Worm (Caenorhabditis elegans) whole organism, young adult: Measurements from ENCODE around the gene insc-1.

Experiments used
- B0336.3 ChIP-seq: fragments of 200-800 bp; sonication (Bioruptor generic); IDR thresholded peaks from 2 replicates; pipeline ENCODE4 v1.3.6; 2022; ENCODE audit warnings: missing genetic modification characterization, missing compliant biosample characterization
- C17E4.6 ChIP-seq: fragments of 200-800 bp; sonication (Bioruptor generic); IDR thresholded peaks from 2 replicates; pipeline ENCODE4 v1.3.6; 2022; ENCODE audit warnings: missing genetic modification reagents, missing genetic modification characterization, missing compliant biosample characterization
- D2030.7 ChIP-seq: fragments of 200-800 bp; sonication (Bioruptor generic); IDR thresholded peaks from 2 replicates; pipeline ENCODE4 v1.3.6; 2022; ENCODE audit warnings: missing genetic modification reagents, missing genetic modification characterization, missing compliant biosample characterization
- F10E7.11 ChIP-seq: sonication (generic microtip); optimal IDR thresholded peaks from 2 replicates; lab custom pipeline; 2017; ENCODE audit warnings: mild to moderate bottlenecking, missing genetic modification characterization, moderate library complexity, missing compliant biosample characterization
- F22D6.2 ChIP-seq: sonication (generic microtip); optimal IDR thresholded peaks from 2 replicates; lab custom pipeline; 2016; ENCODE audit warnings: mild to moderate bottlenecking, missing genetic modification characterization, missing compliant biosample characterization
- F52B5.7 ChIP-seq: sonication (generic microtip); optimal IDR thresholded peaks from 2 replicates; lab custom pipeline; 2016; ENCODE audit warnings: mild to moderate bottlenecking, missing genetic modification characterization, missing compliant biosample characterization
- F57C9.4 ChIP-seq: sonication (generic microtip); optimal IDR thresholded peaks from 2 replicates; lab custom pipeline; 2017; ENCODE audit warnings: mild to moderate bottlenecking, missing genetic modification characterization, missing compliant biosample characterization
- T26A5.8 ChIP-seq: sonication (generic microtip); optimal IDR thresholded peaks from 2 replicates; lab custom pipeline; 2016; ENCODE audit warnings: missing genetic modification characterization, missing compliant biosample characterization
- Y53F4B.3 ChIP-seq: fragments of 200-800 bp; sonication (Bioruptor generic); IDR thresholded peaks from 2 replicates; pipeline ENCODE4 v1.3.6; 2022; ENCODE audit warnings: missing genetic modification reagents, missing genetic modification characterization, missing compliant biosample characterization
- ZK185.1 ChIP-seq: sonication (generic microtip); optimal IDR thresholded peaks from 2 replicates; lab custom pipeline; 2016; ENCODE audit warnings: mild to moderate bottlenecking, missing genetic modification characterization, missing compliant biosample characterization; ENCODE audit not compliant: poor library complexity, severe bottlenecking
- aptf-2 ChIP-seq: fragments of 200-800 bp; sonication (Bioruptor generic); conservative IDR thresholded peaks from 2 replicates; pipeline ENCODE4 v1.3.6; 2022; ENCODE audit warnings: missing genetic modification reagents, missing genetic modification characterization, missing compliant biosample characterization
- athp-1 ChIP-seq: sonication (generic microtip); optimal IDR thresholded peaks from 2 replicates; lab custom pipeline; 2017; ENCODE audit warnings: mild to moderate bottlenecking, missing genetic modification characterization, missing compliant biosample characterization
- attf-3 ChIP-seq: fragments of 200-800 bp; sonication (Bioruptor generic); conservative IDR thresholded peaks from 2 replicates; pipeline ENCODE4 v1.3.6; 2022; ENCODE audit warnings: missing genetic modification reagents, missing genetic modification characterization, missing compliant biosample characterization
- attf-5 ChIP-seq: fragments of 200-800 bp; sonication (Bioruptor generic); optimal IDR thresholded peaks from 2 replicates; lab custom pipeline; 2018; ENCODE audit warnings: mild to moderate bottlenecking, missing genetic modification characterization, missing compliant biosample characterization
- attf-6 ChIP-seq: fragments of 200-800 bp; sonication (Bioruptor generic); IDR thresholded peaks from 2 replicates; pipeline ENCODE4 v1.3.6; 2022; ENCODE audit warnings: missing genetic modification reagents, missing genetic modification characterization, missing compliant biosample characterization
- cebp-1 ChIP-seq, 2 experiments: fragments of 200-800 bp in 1 of 2; sonication (Bioruptor generic) in 1 of 2; sonication (generic microtip) in 1 of 2; IDR thresholded peaks in 1 of 2; optimal IDR thresholded peaks in 1 of 2; 2 replicates each; pipeline versions ENCODE4 v1.3.6 to Lab custom; 2017 to 2022; ENCODE audit warnings: missing compliant biosample characterization in 2 of 2, missing genetic modification characterization in 2 of 2, mild to moderate bottlenecking in 1 of 2, missing genetic modification reagents in 1 of 2, moderate library complexity in 1 of 2
- ceh-100 ChIP-seq: fragments of 200-800 bp; sonication (Bioruptor generic); IDR thresholded peaks from 2 replicates; pipeline ENCODE4 v1.3.6; 2022; ENCODE audit warnings: missing genetic modification reagents, missing genetic modification characterization, missing compliant biosample characterization
- ceh-27 ChIP-seq: fragments of 200-800 bp; sonication (Bioruptor generic); optimal IDR thresholded peaks from 2 replicates; lab custom pipeline; 2018; ENCODE audit warnings: mild to moderate bottlenecking, missing genetic modification characterization, moderate library complexity, missing compliant biosample characterization
- dox-1 ChIP-seq: fragments of 200-800 bp; sonication (Bioruptor generic); IDR thresholded peaks from 2 replicates; pipeline ENCODE4 v1.3.6; 2022; ENCODE audit warnings: missing genetic modification reagents, missing genetic modification characterization, missing compliant biosample characterization
- dpff-1 ChIP-seq: sonication (generic microtip); optimal IDR thresholded peaks from 2 replicates; lab custom pipeline; 2017; ENCODE audit warnings: mild to moderate bottlenecking, missing genetic modification characterization, missing compliant biosample characterization
- dpl-1 ChIP-seq: fragments of 150-350 bp; optimal IDR thresholded peaks from 2 replicates; lab custom pipeline; 2014; ENCODE audit warnings: missing biosample characterization, missing genetic modification reagents, missing genetic modification characterization
- efl-1 ChIP-seq: fragments of 150-350 bp; optimal IDR thresholded peaks from 2 replicates; lab custom pipeline; 2014; ENCODE audit warnings: missing biosample characterization, missing genetic modification reagents, missing genetic modification characterization
- egl-18 ChIP-seq: fragments of 200-800 bp; sonication (Bioruptor generic); IDR thresholded peaks from 2 replicates; pipeline ENCODE4 v1.3.6; 2022; ENCODE audit warnings: missing genetic modification reagents, missing genetic modification characterization, missing compliant biosample characterization
- egrh-3 ChIP-seq: fragments of 200-800 bp; sonication (Bioruptor generic); IDR thresholded peaks from 2 replicates; pipeline ENCODE4 v1.3.6; 2022; ENCODE audit warnings: missing genetic modification reagents, missing genetic modification characterization, missing compliant biosample characterization
- ets-4 ChIP-seq: fragments of 200-800 bp; sonication (Bioruptor generic); optimal IDR thresholded peaks from 2 replicates; lab custom pipeline; 2018; ENCODE audit warnings: mild to moderate bottlenecking, missing genetic modification characterization, missing compliant biosample characterization
- gei-17 ChIP-seq: fragments of 200-800 bp; sonication (Bioruptor generic); optimal IDR thresholded peaks from 2 replicates; lab custom pipeline; 2018; ENCODE audit warnings: mild to moderate bottlenecking, missing genetic modification characterization, missing compliant biosample characterization
- him-1 ChIP-seq: sonication (generic microtip); optimal IDR thresholded peaks from 2 replicates; lab custom pipeline; 2016; ENCODE audit warnings: missing genotype, missing genetic modification reagents, missing genetic modification characterization, missing compliant biosample characterization
- hmg-1.2 ChIP-seq: fragments of 200-800 bp; sonication (Bioruptor generic); IDR thresholded peaks from 2 replicates; pipeline ENCODE4 v1.3.6; 2022; ENCODE audit warnings: missing genetic modification reagents, missing genetic modification characterization, missing compliant biosample characterization
- hsf-1 ChIP-seq: fragments of 200-800 bp; sonication (Bioruptor generic); IDR thresholded peaks from 2 replicates; pipeline ENCODE4 v1.3.6; 2022; ENCODE audit warnings: missing genetic modification reagents, missing genetic modification characterization, missing compliant biosample characterization
- lin-54 ChIP-seq: fragments of 200-800 bp; sonication (Bioruptor generic); optimal IDR thresholded peaks from 2 replicates; lab custom pipeline; 2018; ENCODE audit warnings: mild to moderate bottlenecking, missing genetic modification characterization, missing compliant biosample characterization
- lsl-1 ChIP-seq: fragments of 200-800 bp; sonication (Bioruptor generic); optimal IDR thresholded peaks from 2 replicates; lab custom pipeline; 2018; ENCODE audit warnings: mild to moderate bottlenecking, missing genetic modification characterization, moderate library complexity, missing compliant biosample characterization
- lsy-27 ChIP-seq: sonication (generic microtip); optimal IDR thresholded peaks from 2 replicates; lab custom pipeline; 2017; ENCODE audit warnings: missing genetic modification characterization, mild to moderate bottlenecking, missing compliant biosample characterization, antibody characterized with exemption, missing genotype, borderline replicate concordance; ENCODE audit not compliant: insufficient read depth
- madf-10 ChIP-seq: sonication (generic microtip); optimal IDR thresholded peaks from 2 replicates; lab custom pipeline; 2016; ENCODE audit warnings: mild to moderate bottlenecking, missing genetic modification characterization, missing compliant biosample characterization
- madf-8 ChIP-seq: fragments of 200-800 bp; sonication (Bioruptor generic); conservative IDR thresholded peaks from 2 replicates; pipeline ENCODE4 v1.3.6; 2022; ENCODE audit warnings: missing genetic modification reagents, missing genetic modification characterization, missing compliant biosample characterization
- mcd-1 ChIP-seq: fragments of 200-800 bp; sonication (Bioruptor generic); IDR thresholded peaks from 2 replicates; pipeline ENCODE4 v1.3.6; 2022; ENCODE audit warnings: missing genetic modification reagents, missing genetic modification characterization, missing compliant biosample characterization
- nfya-1 ChIP-seq: sonication (generic microtip); optimal IDR thresholded peaks from 2 replicates; lab custom pipeline; 2017; ENCODE audit warnings: antibody characterized with exemption, missing compliant biosample characterization, missing genetic modification characterization, borderline replicate concordance; ENCODE audit not compliant: insufficient read depth
- nhr-179 ChIP-seq: sonication (generic microtip); optimal IDR thresholded peaks from 2 replicates; lab custom pipeline; 2016; ENCODE audit warnings: mild to moderate bottlenecking, missing genetic modification characterization, missing compliant biosample characterization
- rpc-1 ChIP-seq, 2 experiments: fragments of 150-350 bp in 1 of 2; sonication (generic microtip) in 1 of 2; optimal IDR thresholded peaks; 2 replicates each; lab custom pipeline; 2014 to 2018; ENCODE audit warnings: missing biosample characterization in 1 of 2, missing genetic modification characterization in 1 of 2, missing genetic modification reagents in 1 of 2, missing genotype in 1 of 2
- sea-2 ChIP-seq: fragments of 200-800 bp; sonication (Bioruptor generic); IDR thresholded peaks from 2 replicates; pipeline ENCODE4 v1.3.6; 2022; ENCODE audit warnings: missing genetic modification characterization, missing compliant biosample characterization
- snpc-3.4 ChIP-seq: sonication (generic microtip); optimal IDR thresholded peaks from 2 replicates; lab custom pipeline; 2017; ENCODE audit warnings: missing genetic modification characterization, mild to moderate bottlenecking, missing compliant biosample characterization, antibody characterized with exemption, moderate library complexity, missing genotype, missing genetic modification reagents
- unc-130 ChIP-seq: sonication (generic microtip); optimal IDR thresholded peaks from 2 replicates; lab custom pipeline; 2016; ENCODE audit warnings: missing genetic modification reagents, missing genetic modification characterization, missing compliant biosample characterization
- unc-62 ChIP-seq: fragments of 150-350 bp; optimal IDR thresholded peaks from 2 replicates; lab custom pipeline; 2014; ENCODE audit warnings: missing biosample characterization, missing genetic modification reagents, missing genetic modification characterization
- ztf-25 ChIP-seq: fragments of 200-800 bp; sonication (Bioruptor generic); IDR thresholded peaks from 2 replicates; pipeline ENCODE4 v1.3.6; 2022; ENCODE audit warnings: missing genetic modification reagents, missing genetic modification characterization, missing compliant biosample characterization
- ztf-3 ChIP-seq: fragments of 200-800 bp; sonication (Bioruptor generic); optimal IDR thresholded peaks from 2 replicates; lab custom pipeline; 2018; ENCODE audit warnings: mild to moderate bottlenecking, missing genetic modification characterization, missing compliant biosample characterization
- ztf-6 ChIP-seq: fragments of 200-800 bp; sonication (Bioruptor generic); IDR thresholded peaks from 2 replicates; pipeline ENCODE4 v1.3.6; 2022; ENCODE audit warnings: missing genetic modification reagents, missing genetic modification characterization, missing compliant biosample characterization

The insc-1 gene

DNA sequence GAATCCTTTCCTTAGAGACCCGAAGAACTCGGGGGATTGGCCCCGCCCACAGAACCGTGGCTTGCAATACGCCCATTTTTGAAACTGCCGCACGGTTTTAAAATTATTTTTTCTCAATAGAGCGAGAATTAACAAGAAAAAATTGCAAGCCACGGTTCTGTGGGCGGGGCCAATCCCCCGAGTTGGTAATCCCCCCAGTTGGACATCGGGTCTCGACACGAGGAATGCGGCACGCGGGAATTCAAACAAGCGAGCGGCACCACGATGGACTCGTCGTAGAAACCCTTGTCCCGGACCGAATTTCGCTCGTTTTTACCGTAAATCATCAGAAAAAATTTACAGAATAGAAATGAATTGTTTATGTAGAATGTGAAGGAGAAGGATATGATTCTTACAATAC, 5.7 kb upstream of the insc-1 start (continued):
- TF ChIP-seq mcd-1 (GFP tag; lab: Robert Waterston, UW) (peak; percentile 69), egl-18 (GFP tag; lab: Robert Waterston, UW) (no peak), dpl-1 (GFP tag; lab: Kevin White, UChicago) (peak; percentile 40), C17E4.6 (GFP tag; lab: Robert Waterston, UW) (no peak), unc-130 (GFP tag; lab: Kevin White, UChicago) (peak; percentile 42), hsf-1 (GFP tag; lab: Robert Waterston, UW) (peak; percentile 23; the same call in 1 of the 2 replicates), dox-1 (peak; percentile 33; the same call in 1 of the 2 replicates), egrh-3 (peak; percentile 29; the same call in 1 of the 2 replicates), attf-5 (GFP tag; lab: Kevin White, UChicago) (no peak), D2030.7 (GFP tag; lab: Robert Waterston, UW) (peak; percentile 55), nfya-1 (tag; lab: Kevin White, UChicago) (no peak), lsy-27 (tag; lab: Kevin White, UChicago) (no peak), unc-62 (GFP tag; lab: Kevin White, UChicago) (no peak), sea-2 (GFP tag; lab: Robert Waterston, UW) (no peak), nhr-179 (tag; lab: Kevin White, UChicago) (no peak), F22D6.2 (tag; lab: Kevin White, UChicago) (no peak), rpc-1 (optimal IDR thresholded peaks at IDR 0.05; lab: Kevin White, UChicago) (no peak), rpc-1 (tag; optimal IDR thresholded peaks at IDR 0.05; lab: Kevin White, UChicago) (no peak), hmg-1.2 (GFP tag; lab: Robert Waterston, UW) (peak; percentile 30; the same call in 1 of the 2 replicates), efl-1 (peak; percentile 73), ets-4 (GFP tag; lab: Kevin White, UChicago) (no peak), attf-6 (GFP tag; lab: Robert Waterston, UW) (0 out of 2 replicates have a peak, but pooled peaks have one; percentile 38), lsl-1 (GFP tag; lab: Kevin White, UChicago) (peak; percentile 65), ceh-27 (GFP tag; lab: Kevin White, UChicago) (no peak), ztf-25 (GFP tag; lab: Robert Waterston, UW) (no peak), gei-17 (no peak), athp-1 (no peak), Y53F4B.3 (GFP tag; lab: Robert Waterston, UW) (no peak), attf-3 (GFP tag; lab: Robert Waterston, UW) (0 out of 2 replicates have a peak, but pooled peaks have one; percentile 8)

DNA sequence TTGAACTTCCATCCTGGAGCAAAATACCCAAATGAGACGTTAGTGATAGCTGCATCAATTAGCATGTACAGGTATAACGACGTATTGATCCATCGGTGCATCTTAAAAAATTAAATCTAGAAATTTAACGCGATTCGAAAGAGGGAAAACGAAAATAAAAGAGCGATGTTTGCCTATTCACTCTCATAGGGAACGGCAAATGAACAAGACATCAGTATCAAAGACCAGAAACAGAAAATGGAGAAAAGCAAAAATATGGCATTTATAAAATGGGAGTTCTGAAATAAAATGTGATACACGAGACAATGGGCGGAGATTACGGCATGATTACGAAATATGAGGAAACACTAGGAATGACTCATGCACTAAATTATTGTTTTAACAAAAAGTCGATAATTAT, 2.4 kb upstream of the insc-1 start, which contains the start of gene haf-2:
TSS of gene haf-2 (minus strand) at position 101 of the 400 bp plus-strand sequence.
- no peak for TF ChIP-seq aptf-2 (GFP tag; lab: Robert Waterston, UW)
- no peak for TF ChIP-seq cebp-1 (GFP tag; IDR thresholded peaks at IDR 0.05; lab: Robert Waterston, UW)
- peak; percentile 87 for TF ChIP-seq cebp-1 (tag; optimal IDR thresholded peaks at IDR 0.05; lab: Kevin White, UChicago)

ce11 chrII:7356773-7357172, 1.9 kb upstream of the insc-1 start:
- no peak for TF ChIP-seq sea-2 (GFP tag; lab: Robert Waterston, UW)
- no peak for TF ChIP-seq lin-54 (GFP tag; lab: Kevin White, UChicago)
- TF ChIP-seq snpc-3.4 (tag; lab: Kevin White, UChicago), result peak; percentile 30
- no peak for TF ChIP-seq ceh-100
- TF ChIP-seq dpff-1 (tag; lab: Kevin White, UChicago), result no peak
- TF ChIP-seq ztf-6, result no peak
- no peak for TF ChIP-seq gei-17
- no peak for TF ChIP-seq F57C9.4
- TF ChIP-seq ZK185.1 (tag; lab: Kevin White, UChicago), result no peak
- no peak for TF ChIP-seq madf-10
- no peak for TF ChIP-seq B0336.3
- TF ChIP-seq dox-1, result no peak
- no peak for TF ChIP-seq D2030.7 (GFP tag; lab: Robert Waterston, UW)
- peak; percentile 42 for TF ChIP-seq him-1 (tag; lab: Kevin White, UChicago)
- TF ChIP-seq F52B5.7, result no peak
- peak; percentile 83 for TF ChIP-seq madf-8
- no peak for TF ChIP-seq ztf-3 (GFP tag; lab: Kevin White, UChicago)
- no peak for TF ChIP-seq T26A5.8 (tag; lab: Kevin White, UChicago)
- TF ChIP-seq F10E7.11 (tag; lab: Kevin White, UChicago), result no peak
- TF ChIP-seq nhr-179 (tag; lab: Kevin White, UChicago), result no peak
